Fruit fly (Drosophila melanogaster) whole organism, adult: ENCODE measurements around the gene Rtca.
A peak's percentile ranks its signal among the peaks of the same experiment; 100 is the strongest.

Experiments
- CG11617 ChIP-seq: fragments of 200-800 bp; sonication (Bioruptor generic); optimal IDR thresholded peaks from 2 replicates; lab custom pipeline; 2017; ENCODE audit warnings: mild to moderate bottlenecking, missing biosample characterization, missing genetic modification reagents, missing genetic modification characterization
- CG12768 ChIP-seq: fragments of 200-800 bp; sonication (Bioruptor generic); optimal IDR thresholded peaks from 2 replicates; lab custom pipeline; 2017; ENCODE audit warnings: missing biosample characterization, missing genetic modification characterization, mild to moderate bottlenecking, moderate library complexity, missing genetic modification reagents
- CG14711 ChIP-seq: fragments of 200-800 bp; sonication (Bioruptor generic); optimal IDR thresholded peaks from 2 replicates; lab custom pipeline; 2018; ENCODE audit warnings: missing biosample characterization, mild to moderate bottlenecking, missing genetic modification characterization, moderate library complexity
- CG1620 ChIP-seq: fragments of 200-800 bp; sonication (Bioruptor generic); optimal IDR thresholded peaks from 2 replicates; lab custom pipeline; 2016; ENCODE audit warnings: missing biosample characterization, missing genetic modification characterization
- CG33017 ChIP-seq: fragments of 200-800 bp; sonication (Bioruptor generic); optimal IDR thresholded peaks from 2 replicates; lab custom pipeline; 2018; ENCODE audit warnings: missing biosample characterization, mild to moderate bottlenecking, missing genetic modification characterization, moderate library complexity
- CG5204 ChIP-seq: fragments of 200-800 bp; sonication (Bioruptor generic); optimal IDR thresholded peaks from 2 replicates; lab custom pipeline; 2016; ENCODE audit warnings: missing biosample characterization, missing genetic modification characterization
- CG7045 ChIP-seq: fragments of 200-800 bp; sonication (Bioruptor generic); optimal IDR thresholded peaks from 2 replicates; lab custom pipeline; 2017; ENCODE audit warnings: missing biosample characterization, mild to moderate bottlenecking, missing genetic modification characterization
- CG7101 ChIP-seq: fragments of 200-800 bp; sonication (Bioruptor generic); optimal IDR thresholded peaks from 2 replicates; lab custom pipeline; 2018; ENCODE audit warnings: missing biosample characterization, mild to moderate bottlenecking, missing genetic modification characterization, moderate library complexity
- Clk ChIP-seq: fragments of 200-800 bp; sonication (Bioruptor generic); optimal IDR thresholded peaks from 2 replicates; lab custom pipeline; 2017; ENCODE audit warnings: missing biosample characterization, missing genetic modification characterization
- Crg-1 ChIP-seq: fragments of 200-800 bp; sonication (Bioruptor generic); optimal IDR thresholded peaks from 2 replicates; lab custom pipeline; 2016; ENCODE audit warnings: missing biosample characterization, missing genetic modification characterization
- Hr96 ChIP-seq: fragments of 200-800 bp; sonication (Bioruptor generic); optimal IDR thresholded peaks from 2 replicates; lab custom pipeline; 2016; ENCODE audit warnings: missing biosample characterization, missing genetic modification characterization
- Mnt ChIP-seq: fragments of 200-800 bp; sonication (Bioruptor generic); optimal IDR thresholded peaks from 2 replicates; lab custom pipeline; 2016; ENCODE audit warnings: missing biosample characterization, mild to moderate bottlenecking, missing genetic modification characterization
- bab1 ChIP-seq: fragments of 200-800 bp; sonication (Bioruptor generic); optimal IDR thresholded peaks from 3 replicates; lab custom pipeline; 2019; ENCODE audit warnings: missing biosample characterization, mild to moderate bottlenecking, missing genetic modification characterization, moderate library complexity
- cic ChIP-seq: fragments of 200-800 bp; sonication (Bioruptor generic); optimal IDR thresholded peaks from 2 replicates; lab custom pipeline; 2017; ENCODE audit warnings: missing biosample characterization, mild to moderate bottlenecking, missing genetic modification characterization, moderate library complexity
- cnc ChIP-seq, 2 experiments: fragments of >200 bp; optimal IDR thresholded peaks; 2 replicates each; lab custom pipeline; 2017
- kay ChIP-seq: fragments of 200-800 bp; sonication (Bioruptor generic); peaks from one replicate; lab custom pipeline; 2016; ENCODE audit warnings: missing biosample characterization, missing genetic modification characterization, borderline replicate concordance
- ovo ChIP-seq: fragments of 200-800 bp; sonication (Bioruptor generic); optimal IDR thresholded peaks from 2 replicates; lab custom pipeline; 2016; ENCODE audit warnings: missing biosample characterization, missing genetic modification characterization
- pad ChIP-seq: fragments of 200-800 bp; sonication (Bioruptor generic); optimal IDR thresholded peaks from 3 replicates; lab custom pipeline; 2017; ENCODE audit warnings: missing biosample characterization, missing genetic modification characterization, mild to moderate bottlenecking, moderate library complexity, missing genetic modification reagents
- tj ChIP-seq: fragments of 200-800 bp; sonication (Bioruptor generic); optimal IDR thresholded peaks from 3 replicates; lab custom pipeline; 2017; ENCODE audit warnings: missing biosample characterization, mild to moderate bottlenecking, missing genetic modification characterization, moderate library complexity
- toe ChIP-seq: fragments of 200-800 bp; sonication (Bioruptor generic); optimal IDR thresholded peaks from 2 replicates; lab custom pipeline; 2016; ENCODE audit warnings: missing biosample characterization, missing genetic modification characterization

Rtca gene

dm6 chrX:2083109-2083508, 10.9 kb downstream of the Rtca start:
- TF ChIP-seq tj (no peak), CG1620 (GFP tag; lab: Kevin White, UChicago) (peak; percentile 22), CG5204 (GFP tag; lab: Kevin White, UChicago) (no peak), CG33017 (tag; lab: Kevin White, UChicago) (peak; percentile 83), CG7101 (peak; percentile 88), cic (no peak), toe (peak; percentile 14), Mnt (peak; percentile 45), Clk (no peak), CG11617 (peak; percentile 25), Crg-1 (GFP tag; lab: Kevin White, UChicago) (peak; percentile 20), bab1 (peak; percentile 81), cnc (optimal IDR thresholded peaks at IDR 0.05; lab: Kevin White, UChicago) (no peak), ovo (GFP tag; lab: Kevin White, UChicago) (no peak), kay (GFP tag; lab: Kevin White, UChicago) (no peak), CG12768 (peak; percentile 51), Hr96 (GFP tag; lab: Kevin White, UChicago) (peak; percentile 68), CG14711 (tag; lab: Kevin White, UChicago) (peak; percentile 85), CG7045 (GFP tag; lab: Kevin White, UChicago) (peak; percentile 39), pad (GFP tag; lab: Kevin White, UChicago) (peak; percentile 47)

- TF ChIP-seq CG7045 (GFP tag; lab: Kevin White, UChicago) (no peak), kay (GFP tag; lab: Kevin White, UChicago) (no peak), cic (no peak), CG33017 (tag; lab: Kevin White, UChicago) (no peak), CG11617 (no peak), Hr96 (GFP tag; lab: Kevin White, UChicago) (no peak), bab1 (peak; percentile 1), Crg-1 (GFP tag; lab: Kevin White, UChicago) (peak; percentile 30), CG7101 (peak; percentile 48), ovo (GFP tag; lab: Kevin White, UChicago) (peak; percentile 45), toe (no peak), CG5204 (GFP tag; lab: Kevin White, UChicago) (no peak), CG1620 (GFP tag; lab: Kevin White, UChicago) (no peak), Mnt (peak; percentile 53), pad (GFP tag; lab: Kevin White, UChicago) (no peak), cnc (optimal IDR thresholded peaks at IDR 0.05; lab: Kevin White, UChicago) (no peak), CG12768 (no peak), Clk (no peak), tj (peak; percentile 89), CG14711 (tag; lab: Kevin White, UChicago) (peak; percentile 9)
Measured at dm6 chrX:2083678-2084162, 11.5 kb downstream of the Rtca start.

- no peak for TF ChIP-seq ovo (GFP tag; lab: Kevin White, UChicago)
- TF ChIP-seq tj = peak; percentile 16
- TF ChIP-seq Hr96 (GFP tag; lab: Kevin White, UChicago) = no peak
Measured at dm6 chrX:2087501-2087900, 15.3 kb downstream of the Rtca start.

dm6 chrX:2088798-2089197, 16.6 kb downstream of the Rtca start:
- TF ChIP-seq Crg-1 (GFP tag; lab: Kevin White, UChicago) = no peak
- no peak for TF ChIP-seq pad (GFP tag; lab: Kevin White, UChicago)
- no peak for TF ChIP-seq toe
- TF ChIP-seq CG1620 (GFP tag; lab: Kevin White, UChicago) = no peak
- no peak for TF ChIP-seq cnc (optimal IDR thresholded peaks at IDR 0.05; lab: Kevin White, UChicago)
- no peak for TF ChIP-seq CG11617
- TF ChIP-seq CG5204 (GFP tag; lab: Kevin White, UChicago) = no peak
- no peak for TF ChIP-seq CG12768

- no peak for TF ChIP-seq kay (GFP tag; lab: Kevin White, UChicago)
- no peak for TF ChIP-seq Clk
- TF ChIP-seq CG14711 (tag; lab: Kevin White, UChicago) = no peak
- TF ChIP-seq cic = no peak
- TF ChIP-seq CG7101 = no peak
- TF ChIP-seq CG5204 (GFP tag; lab: Kevin White, UChicago) = no peak
- no peak for TF ChIP-seq tj
- no peak for TF ChIP-seq cnc (optimal IDR thresholded peaks at IDR 0.05; lab: Kevin White, UChicago)
- no peak for TF ChIP-seq bab1
- no peak for TF ChIP-seq pad (GFP tag; lab: Kevin White, UChicago)
- TF ChIP-seq CG7045 (GFP tag; lab: Kevin White, UChicago) = no peak
- TF ChIP-seq toe = no peak
- no peak for TF ChIP-seq CG33017 (tag; lab: Kevin White, UChicago)
- no peak for TF ChIP-seq Hr96 (GFP tag; lab: Kevin White, UChicago)
- TF ChIP-seq Crg-1 (GFP tag; lab: Kevin White, UChicago) = no peak
Measured at dm6 chrX:2089812-2090211, 17.6 kb downstream of the Rtca start.

dm6 chrX:2094072-2094761, 22.0 kb downstream of the Rtca start, which contains the start of gene csw:
Gene csw (plus strand): TSS chrX:2094234.
- TF ChIP-seq CG1620 (GFP tag; lab: Kevin White, UChicago) (peak; percentile 55), CG5204 (GFP tag; lab: Kevin White, UChicago) (peak; percentile 30), Clk (no peak), cnc (optimal IDR thresholded peaks at IDR 0.05; lab: Kevin White, UChicago) (no peak), kay (GFP tag; lab: Kevin White, UChicago) (no peak), Crg-1 (GFP tag; lab: Kevin White, UChicago) (peak; percentile 52), CG11617 (peak; percentile 71), Mnt (peak; percentile 70), CG7101 (peak; percentile 70), tj (peak; percentile 65), toe (no peak), ovo (GFP tag; lab: Kevin White, UChicago) (peak; percentile 70), CG33017 (tag; lab: Kevin White, UChicago) (peak; percentile 18), cic (peak; percentile 33), bab1 (peak; percentile 67), Hr96 (GFP tag; lab: Kevin White, UChicago) (no peak), CG12768 (peak; percentile 30), CG14711 (tag; lab: Kevin White, UChicago) (peak; percentile 17), CG7045 (GFP tag; lab: Kevin White, UChicago) (no peak), pad (GFP tag; lab: Kevin White, UChicago) (peak; percentile 51)
